Fruit fly (Drosophila melanogaster) S2 (cell line): ENCODE measurements around the gene CG7289.

Source experiments
- CG8478 ChIP-seq: fragments of >200 bp; optimal IDR thresholded peaks from 2 replicates; lab custom pipeline; 2018
- CTCF ChIP-seq, 2 experiments: fragments of >200 bp; optimal IDR thresholded peaks; 2 replicates each; lab custom pipeline; 2018

dm6 chr2L:1975473-1975872, 6.5 kb upstream of the CG7289 start:
- no peak for TF ChIP-seq CG8478 (lab: Kevin White, UChicago)
- no peak for TF ChIP-seq CTCF (optimal IDR thresholded peaks at IDR 0.05; lab: Kevin White, UChicago)
